Fruit fly (Drosophila melanogaster) whole organism, embryonic: ENCODE results near the gene CG43168.

Experiments
- Aef1 ChIP-seq: fragments of 200-800 bp; sonication (Bioruptor generic); IDR thresholded peaks from 3 replicates; pipeline ENCODE4 v1.3.6; 2022; ENCODE audit warnings: missing biosample characterization, missing genetic modification characterization
- Bgb ChIP-seq: fragments of 200-800 bp; sonication (Bioruptor generic); IDR thresholded peaks from 2 replicates; pipeline ENCODE4 v1.3.6; 2022; ENCODE audit warnings: missing biosample characterization, missing genetic modification characterization; ENCODE audit not compliant: partially characterized antibody
- CG10654 ChIP-seq: fragments of 200-800 bp; sonication (Bioruptor generic); optimal IDR thresholded peaks from 2 replicates; lab custom pipeline; 2016; ENCODE audit warnings: missing biosample characterization, missing genetic modification characterization
- CG12104 ChIP-seq: fragments of 200-800 bp; sonication (Bioruptor generic); optimal IDR thresholded peaks from 3 replicates; lab custom pipeline; 2016; ENCODE audit warnings: missing biosample characterization, missing genetic modification characterization
- CG12744 ChIP-seq: fragments of 200-800 bp; sonication (Bioruptor generic); optimal IDR thresholded peaks from 2 replicates; lab custom pipeline; 2016; ENCODE audit warnings: missing biosample characterization, missing genetic modification characterization
- CG14860 ChIP-seq: fragments of 200-800 bp; sonication (Bioruptor generic); IDR thresholded peaks from 3 replicates; pipeline ENCODE4 v1.3.6; 2022; ENCODE audit warnings: missing biosample characterization, missing genetic modification characterization; ENCODE audit not compliant: partially characterized antibody
- CG15011 ChIP-seq: fragments of 200-800 bp; sonication (Bioruptor generic); optimal IDR thresholded peaks from 3 replicates; lab custom pipeline; 2018; ENCODE audit warnings: missing biosample characterization, mild to moderate bottlenecking, missing genetic modification characterization
- CG1529 ChIP-seq: fragments of 200-800 bp; sonication (Bioruptor generic); optimal IDR thresholded peaks from 3 replicates; lab custom pipeline; 2018; ENCODE audit warnings: missing biosample characterization, missing genetic modification characterization
- CG15479 ChIP-seq: fragments of 200-800 bp; sonication (Bioruptor generic); optimal IDR thresholded peaks from 3 replicates; lab custom pipeline; 2019; ENCODE audit warnings: missing biosample characterization, mild to moderate bottlenecking, missing genetic modification characterization, moderate library complexity
- CG18476 ChIP-seq: fragments of 200-800 bp; sonication (Bioruptor generic); optimal IDR thresholded peaks from 2 replicates; lab custom pipeline; 2016; ENCODE audit warnings: missing biosample characterization, mild to moderate bottlenecking, missing genetic modification characterization
- CG2678 ChIP-seq: fragments of 200-800 bp; sonication (Bioruptor generic); optimal IDR thresholded peaks from 3 replicates; lab custom pipeline; 2019; ENCODE audit warnings: missing biosample characterization, mild to moderate bottlenecking, missing genetic modification characterization, moderate library complexity
- CG2889 ChIP-seq: fragments of 200-800 bp; sonication (Bioruptor generic); IDR thresholded peaks from 3 replicates; pipeline ENCODE4 v1.3.6; 2022; ENCODE audit warnings: missing biosample characterization, missing genetic modification characterization
- CG31365 ChIP-seq: fragments of 200-800 bp; sonication (Bioruptor generic); optimal IDR thresholded peaks from 2 replicates; lab custom pipeline; 2018; ENCODE audit warnings: missing biosample characterization, mild to moderate bottlenecking, missing genetic modification characterization
- CG31441 ChIP-seq: fragments of 200-800 bp; sonication (Bioruptor generic); IDR thresholded peaks from 2 replicates; pipeline ENCODE4 v1.3.6; 2022; ENCODE audit warnings: missing biosample characterization, missing genetic modification characterization
- CG34422 ChIP-seq: fragments of 200-800 bp; sonication (Bioruptor generic); IDR thresholded peaks from 3 replicates; pipeline ENCODE4 v1.3.6; 2022; ENCODE audit warnings: missing biosample characterization, missing genetic modification characterization
- CG3995 ChIP-seq: fragments of 200-800 bp; sonication (Bioruptor generic); optimal IDR thresholded peaks from 3 replicates; lab custom pipeline; 2016; ENCODE audit warnings: missing biosample characterization, missing genetic modification characterization
- CG4854 ChIP-seq: fragments of 200-800 bp; sonication (Bioruptor generic); optimal IDR thresholded peaks from 2 replicates; lab custom pipeline; 2016; ENCODE audit warnings: missing biosample characterization, missing genetic modification characterization, inconsistent platforms
- CG5180 ChIP-seq: fragments of 200-800 bp; sonication (Bioruptor generic); optimal IDR thresholded peaks from 3 replicates; lab custom pipeline; 2017; ENCODE audit warnings: missing biosample characterization, missing genetic modification characterization, mild to moderate bottlenecking, moderate library complexity, missing genetic modification reagents
- CG7963 ChIP-seq: fragments of 200-800 bp; sonication (Bioruptor generic); IDR thresholded peaks from 3 replicates; pipeline ENCODE4 v1.3.6; 2022; ENCODE audit warnings: missing biosample characterization, missing genetic modification characterization; ENCODE audit not compliant: partially characterized antibody
- CG8089 ChIP-seq: fragments of 200-800 bp; sonication (Bioruptor generic); optimal IDR thresholded peaks from 3 replicates; lab custom pipeline; 2016; ENCODE audit warnings: missing biosample characterization, missing genetic modification characterization
- CG8359 ChIP-seq: fragments of 200-800 bp; sonication (Bioruptor generic); optimal IDR thresholded peaks from 2 replicates; lab custom pipeline; 2017; ENCODE audit warnings: missing biosample characterization, mild to moderate bottlenecking, missing genetic modification characterization, borderline replicate concordance
- Dek ChIP-seq: fragments of 200-800 bp; sonication (Bioruptor generic); optimal IDR thresholded peaks from 3 replicates; lab custom pipeline; 2019; ENCODE audit warnings: missing biosample characterization, mild to moderate bottlenecking, missing genetic modification characterization, moderate library complexity
- Gug ChIP-seq: fragments of 200-800 bp; sonication (Bioruptor generic); IDR thresholded peaks from 4 replicates; pipeline ENCODE4 v1.3.6; 2022; ENCODE audit warnings: missing biosample characterization, missing genetic modification characterization
- Hmx ChIP-seq: fragments of 200-800 bp; sonication (Bioruptor generic); optimal IDR thresholded peaks from 2 replicates; lab custom pipeline; 2016; ENCODE audit warnings: missing biosample characterization, missing genetic modification characterization
- Hr78 ChIP-seq, 2 experiments: fragments of 200-800 bp in 1 of 2; fragments of >200 bp in 1 of 2; sonication (Bioruptor generic) in 1 of 2; optimal IDR thresholded peaks; 2 replicates each; lab custom pipeline; 2017 to 2019; ENCODE audit warnings: missing biosample characterization in 2 of 2, missing genetic modification characterization in 2 of 2, mild to moderate bottlenecking in 1 of 2, moderate library complexity in 1 of 2
- Hsf ChIP-seq: fragments of 200-800 bp; sonication (Bioruptor generic); optimal IDR thresholded peaks from 3 replicates; lab custom pipeline; 2016; ENCODE audit warnings: missing biosample characterization, missing genetic modification characterization
- Myb ChIP-seq: fragments of 200-800 bp; sonication (Bioruptor generic); optimal IDR thresholded peaks from 2 replicates; lab custom pipeline; 2016; ENCODE audit warnings: missing biosample characterization, missing genetic modification characterization
- Sox102F ChIP-seq: fragments of 200-800 bp; sonication (Bioruptor generic); optimal IDR thresholded peaks from 2 replicates; lab custom pipeline; 2018; ENCODE audit warnings: missing biosample characterization, mild to moderate bottlenecking, missing genetic modification characterization, moderate library complexity
- bcd ChIP-seq: fragments of 200-800 bp; sonication (Bioruptor generic); optimal IDR thresholded peaks from 2 replicates; lab custom pipeline; 2017; ENCODE audit warnings: missing biosample characterization, mild to moderate bottlenecking, missing genetic modification characterization
- btn ChIP-seq: fragments of 200-800 bp; sonication (Bioruptor generic); optimal IDR thresholded peaks from 2 replicates; lab custom pipeline; 2016; ENCODE audit warnings: missing biosample characterization, missing genetic modification characterization
- chif ChIP-seq, 2 experiments: fragments of 200-800 bp; sonication (Bioruptor generic); optimal IDR thresholded peaks; 3 replicates each; lab custom pipeline; 2016; ENCODE audit warnings: missing biosample characterization in 2 of 2, missing genetic modification characterization in 2 of 2
- crp ChIP-seq, 2 experiments: fragments of 200-800 bp; sonication (Bioruptor generic); optimal IDR thresholded peaks; 2 replicates in 1 of 2; 3 replicates in 1 of 2; lab custom pipeline; 2017; ENCODE audit warnings: missing biosample characterization in 2 of 2, missing genetic modification characterization in 2 of 2, mild to moderate bottlenecking in 1 of 2, moderate library complexity in 1 of 2
- danr ChIP-seq: fragments of 200-800 bp; sonication (Bioruptor generic); IDR thresholded peaks from 2 replicates; pipeline ENCODE4 v1.3.6; 2022; ENCODE audit warnings: missing biosample characterization, missing genetic modification characterization
- fd96Cb ChIP-seq: fragments of 200-800 bp; sonication (Bioruptor generic); optimal IDR thresholded peaks from 2 replicates; lab custom pipeline; 2018; ENCODE audit warnings: missing biosample characterization, mild to moderate bottlenecking, missing genetic modification characterization, moderate library complexity
- fu2 ChIP-seq: fragments of 200-800 bp; sonication (Bioruptor generic); optimal IDR thresholded peaks from 2 replicates; lab custom pipeline; 2016; ENCODE audit warnings: missing biosample characterization, missing genetic modification characterization
- h ChIP-seq: fragments of >200 bp; optimal IDR thresholded peaks from 2 replicates; lab custom pipeline; 2017
- jigr1 ChIP-seq: fragments of 200-800 bp; sonication (Bioruptor generic); IDR thresholded peaks from 3 replicates; pipeline ENCODE4 v1.3.6; 2022; ENCODE audit warnings: missing biosample characterization, missing genetic modification characterization
- mam ChIP-seq: fragments of 200-800 bp; sonication (Bioruptor generic); optimal IDR thresholded peaks from 3 replicates; lab custom pipeline; 2016; ENCODE audit warnings: missing biosample characterization, missing genetic modification characterization
- pb ChIP-seq: fragments of 200-800 bp; sonication (Bioruptor generic); optimal IDR thresholded peaks from 3 replicates; lab custom pipeline; 2016; ENCODE audit warnings: missing biosample characterization, missing genetic modification characterization
- sens-2 ChIP-seq: fragments of 200-800 bp; sonication (Bioruptor generic); IDR thresholded peaks from 2 replicates; pipeline ENCODE4 v1.3.6; 2022; ENCODE audit warnings: missing biosample characterization, missing genetic modification characterization
- shn ChIP-seq: fragments of 200-800 bp; sonication (Bioruptor generic); optimal IDR thresholded peaks from 3 replicates; lab custom pipeline; 2016; ENCODE audit warnings: missing biosample characterization, missing genetic modification characterization
- slou ChIP-seq: fragments of 200-800 bp; sonication (Bioruptor generic); optimal IDR thresholded peaks from 3 replicates; lab custom pipeline; 2016; ENCODE audit warnings: missing biosample characterization, missing genetic modification characterization
- so ChIP-seq: fragments of 200-800 bp; sonication (Bioruptor generic); IDR thresholded peaks from 3 replicates; pipeline ENCODE4 v1.3.6; 2022; ENCODE audit warnings: missing biosample characterization, missing genetic modification characterization
- ssp ChIP-seq: fragments of 200-800 bp; sonication (Bioruptor generic); IDR thresholded peaks from 2 replicates; pipeline ENCODE4 v1.3.6; 2022; ENCODE audit warnings: missing biosample characterization, missing genetic modification characterization
- tin ChIP-seq: fragments of 200-800 bp; sonication (Bioruptor generic); optimal IDR thresholded peaks from 3 replicates; lab custom pipeline; 2016; ENCODE audit warnings: missing biosample characterization, missing genetic modification characterization
- trem ChIP-seq: fragments of 200-800 bp; optimal IDR thresholded peaks from 3 replicates; lab custom pipeline; 2019; ENCODE audit warnings: missing biosample characterization, mild to moderate bottlenecking, missing genetic modification characterization, moderate library complexity
- trh ChIP-seq: fragments of 200-800 bp; sonication (Bioruptor generic); optimal IDR thresholded peaks from 2 replicates; lab custom pipeline; 2016; ENCODE audit warnings: missing biosample characterization, missing genetic modification characterization
- unc-4 ChIP-seq: fragments of 200-800 bp; sonication (Bioruptor generic); IDR thresholded peaks from 2 replicates; pipeline ENCODE4 v1.3.6; 2022; ENCODE audit warnings: missing biosample characterization, missing genetic modification characterization; ENCODE audit not compliant: partially characterized antibody

CG43168 gene

DNA sequence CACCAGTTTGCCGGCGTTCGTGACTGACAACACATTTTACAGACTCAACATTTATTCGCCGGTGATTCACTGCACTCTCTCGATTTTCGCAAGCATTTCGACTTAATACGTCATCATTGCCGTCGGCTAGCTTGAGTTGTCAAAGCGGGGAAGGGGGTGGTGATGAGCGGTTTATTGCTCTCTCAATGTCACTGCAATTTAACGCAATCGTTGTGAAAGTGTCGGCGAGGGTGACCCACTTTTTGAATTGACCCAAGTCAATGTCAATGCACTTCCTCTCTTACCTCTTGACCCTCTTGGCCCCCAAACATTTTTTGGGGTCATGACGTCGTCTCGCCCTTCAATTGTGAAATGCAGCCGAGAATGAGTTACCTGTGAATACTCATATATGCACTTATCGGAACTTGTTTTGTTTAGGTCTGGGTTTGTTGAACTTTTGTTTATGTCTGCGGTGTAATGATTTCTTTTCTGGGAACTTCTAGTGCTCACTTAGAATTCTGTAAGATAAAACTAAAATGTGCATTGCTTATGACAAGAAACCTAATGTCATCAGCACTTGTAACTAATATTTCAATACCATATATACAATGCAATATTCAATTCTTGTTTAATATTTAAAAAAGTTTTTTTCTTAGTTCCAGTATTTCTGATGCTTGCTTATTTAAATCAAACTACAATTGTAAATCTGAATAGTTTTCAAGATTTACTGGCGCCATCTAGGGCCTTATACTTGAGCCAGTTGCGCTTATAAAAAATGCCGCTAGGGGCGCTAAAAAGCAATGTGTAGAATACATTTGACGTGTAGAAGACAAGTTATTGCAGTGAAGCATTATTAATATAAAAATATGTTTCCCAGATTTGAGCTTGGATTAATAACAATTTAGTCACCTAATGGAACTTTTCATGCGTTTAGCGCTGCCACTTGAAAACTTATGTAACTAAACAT, 11.4 kb upstream of the CG43168 start (continued):
- TF ChIP-seq CG15011: no peak
- peak; percentile 54 for TF ChIP-seq Dek (tag; lab: Kevin White, UChicago)
- peak; percentile 30 for TF ChIP-seq mam (GFP tag; lab: Kevin White, UChicago)
- no peak for TF ChIP-seq CG3995 (GFP tag; lab: Kevin White, UChicago)
- no peak for TF ChIP-seq h (lab: Kevin White, UChicago)
- 0 out of 2 replicates have a peak, but pooled peaks have one; percentile 15 for TF ChIP-seq CG31441
- TF ChIP-seq CG18476 (GFP tag; lab: Kevin White, UChicago): no peak
- peak; percentile 35; the same call in 1 of the 3 replicates for TF ChIP-seq Aef1 (GFP tag; lab: Robert Waterston, UW)
- no peak for TF ChIP-seq CG2889 (GFP tag; lab: Robert Waterston, UW)
- 0 out of 2 replicates have a peak, but pooled peaks have one; percentile 12 for TF ChIP-seq ssp (GFP tag; lab: Robert Waterston, UW)
- no peak for TF ChIP-seq jigr1 (GFP tag; lab: Robert Waterston, UW)
- peak; percentile 68 for TF ChIP-seq CG12744 (GFP tag; lab: Kevin White, UChicago)
- TF ChIP-seq CG8359 (GFP tag; lab: Kevin White, UChicago): no peak
- no peak for TF ChIP-seq so (GFP tag; lab: Robert Waterston, UW)
- peak; percentile 13 for TF ChIP-seq Myb
- no peak for TF ChIP-seq fd96Cb (tag; lab: Kevin White, UChicago)
- no peak for TF ChIP-seq Hmx (GFP tag; lab: Kevin White, UChicago)
- no peak for TF ChIP-seq sens-2 (GFP tag; lab: Robert Waterston, UW)
- no peak for TF ChIP-seq crp (GFP tag; optimal IDR thresholded peaks at IDR 0.05; lab: Kevin White, UChicago)
- TF ChIP-seq CG14860 (GFP tag; lab: Robert Waterston, UW): 0 out of 3 replicates have a peak, but pooled peaks have one; percentile 8
- TF ChIP-seq CG4854 (GFP tag; lab: Kevin White, UChicago): peak; percentile 56
- TF ChIP-seq btn: no peak
- peak; percentile 45 for TF ChIP-seq slou (GFP tag; lab: Kevin White, UChicago)
- peak; percentile 42 for TF ChIP-seq tin
- TF ChIP-seq CG31365 (tag; lab: Kevin White, UChicago): no peak
- no peak for TF ChIP-seq pb (GFP tag; lab: Kevin White, UChicago)
- peak; percentile 23 for TF ChIP-seq CG2678
- peak; percentile 80 for TF ChIP-seq Bgb (GFP tag; lab: Robert Waterston, UW)
- no peak for TF ChIP-seq CG5180 (GFP tag; lab: Kevin White, UChicago)
- no peak for TF ChIP-seq CG8089
- TF ChIP-seq Sox102F (GFP tag; lab: Kevin White, UChicago): peak; percentile 64
- TF ChIP-seq CG10654: no peak
- peak; percentile 5 for TF ChIP-seq trem (tag; lab: Kevin White, UChicago)
- no peak for TF ChIP-seq trh
- TF ChIP-seq CG7963 (GFP tag; lab: Robert Waterston, UW): peak; percentile 50; the same call in 1 of the 3 replicates
- TF ChIP-seq bcd: peak; percentile 42
- TF ChIP-seq shn: peak; percentile 8
- TF ChIP-seq chif (GFP tag; optimal IDR thresholded peaks at IDR 0.05; lab: Kevin White, UChicago): peak; percentile 3 to 63
- peak; percentile 6 for TF ChIP-seq fu2
- TF ChIP-seq unc-4 (GFP tag; lab: Robert Waterston, UW): no peak
- TF ChIP-seq Gug (GFP tag; lab: Robert Waterston, UW): 0 out of 4 replicates have a peak, but pooled peaks have one; percentile 21
- peak; percentile 18; the same call in 1 of the 3 replicates for TF ChIP-seq CG34422
- TF ChIP-seq CG1529 (GFP tag; lab: Kevin White, UChicago): no peak
- no peak for TF ChIP-seq danr
- TF ChIP-seq CG15479: no peak
- peak; percentile 66 for TF ChIP-seq Hsf (GFP tag; lab: Kevin White, UChicago)
- peak in 1 of 2 experiments; percentile 80 for TF ChIP-seq Hr78 (GFP tag; optimal IDR thresholded peaks at IDR 0.05; lab: Kevin White, UChicago)
- TF ChIP-seq CG12104 (GFP tag; lab: Kevin White, UChicago): no peak
